Fruit fly (Drosophila melanogaster) whole organism, embryonic: ENCODE measurements around the gene Mur2B.
A peak's percentile ranks its signal among the peaks of the same experiment; 100 is the strongest.

Experiments used
- Bgb ChIP-seq: fragments of 200-800 bp; sonication (Bioruptor generic); IDR thresholded peaks from 2 replicates; pipeline ENCODE4 v1.3.6; 2022; ENCODE audit warnings: missing biosample characterization, missing genetic modification characterization; ENCODE audit not compliant: partially characterized antibody
- CG10267 ChIP-seq: fragments of 200-800 bp; sonication (Bioruptor generic); optimal IDR thresholded peaks from 2 replicates; lab custom pipeline; 2018; ENCODE audit warnings: missing biosample characterization, mild to moderate bottlenecking, missing genetic modification characterization, moderate library complexity
- CG11456 ChIP-seq: fragments of 200-800 bp; sonication (Bioruptor generic); IDR thresholded peaks from 3 replicates; pipeline ENCODE4 v1.3.6; 2022; ENCODE audit warnings: missing biosample characterization, missing genetic modification characterization
- CG12104 ChIP-seq: fragments of 200-800 bp; sonication (Bioruptor generic); optimal IDR thresholded peaks from 3 replicates; lab custom pipeline; 2016; ENCODE audit warnings: missing biosample characterization, missing genetic modification characterization
- CG13287 ChIP-seq: fragments of 200-800 bp; sonication (Bioruptor generic); IDR thresholded peaks from 2 replicates; pipeline ENCODE4 v1.3.6; 2022; ENCODE audit warnings: missing biosample characterization, missing genetic modification characterization; ENCODE audit not compliant: partially characterized antibody
- CG14965 ChIP-seq: fragments of 200-800 bp; sonication (Bioruptor generic); optimal IDR thresholded peaks from 2 replicates; lab custom pipeline; 2016; ENCODE audit warnings: missing biosample characterization, missing genetic modification characterization, borderline replicate concordance
- CG16813 ChIP-seq: fragments of 200-800 bp; sonication (Bioruptor generic); IDR thresholded peaks from 3 replicates; pipeline ENCODE4 v1.3.6; 2022; ENCODE audit warnings: missing biosample characterization, missing genetic modification characterization; ENCODE audit not compliant: partially characterized antibody
- CG17829 ChIP-seq: fragments of 200-800 bp; optimal IDR thresholded peaks from 2 replicates; lab custom pipeline; 2019; ENCODE audit warnings: missing biosample characterization, mild to moderate bottlenecking, missing genetic modification characterization, moderate library complexity
- CG31441 ChIP-seq: fragments of 200-800 bp; sonication (Bioruptor generic); IDR thresholded peaks from 2 replicates; pipeline ENCODE4 v1.3.6; 2022; ENCODE audit warnings: missing biosample characterization, missing genetic modification characterization
- CG33557 ChIP-seq: fragments of 200-800 bp; sonication (Bioruptor generic); optimal IDR thresholded peaks from 2 replicates; lab custom pipeline; 2019; ENCODE audit warnings: missing biosample characterization, mild to moderate bottlenecking, missing genetic modification characterization, moderate library complexity
- CG34422 ChIP-seq: fragments of 200-800 bp; sonication (Bioruptor generic); IDR thresholded peaks from 3 replicates; pipeline ENCODE4 v1.3.6; 2022; ENCODE audit warnings: missing biosample characterization, missing genetic modification characterization
- CG3847 ChIP-seq: fragments of 200-800 bp; sonication (Bioruptor generic); IDR thresholded peaks from 2 replicates; pipeline ENCODE4 v1.3.6; 2022; ENCODE audit warnings: missing biosample characterization, missing genetic modification characterization
- CG4424 ChIP-seq: fragments of 200-800 bp; sonication (Bioruptor generic); optimal IDR thresholded peaks from 3 replicates; lab custom pipeline; 2016; ENCODE audit warnings: missing biosample characterization, missing genetic modification characterization
- CG4730 ChIP-seq: fragments of 200-800 bp; sonication (Bioruptor generic); IDR thresholded peaks from 2 replicates; pipeline ENCODE4 v1.3.6; 2022; ENCODE audit warnings: missing biosample characterization, missing genetic modification characterization
- CG6254 ChIP-seq: fragments of 200-800 bp; sonication (Bioruptor generic); optimal IDR thresholded peaks from 3 replicates; lab custom pipeline; 2017; ENCODE audit warnings: mild to moderate bottlenecking, missing biosample characterization, missing genetic modification reagents, missing genetic modification characterization
- CG7271 ChIP-seq: fragments of 200-800 bp; sonication (Bioruptor generic); optimal IDR thresholded peaks from 2 replicates; lab custom pipeline; 2018; ENCODE audit warnings: missing biosample characterization, mild to moderate bottlenecking, missing genetic modification characterization, moderate library complexity
- CG7963 ChIP-seq: fragments of 200-800 bp; sonication (Bioruptor generic); IDR thresholded peaks from 3 replicates; pipeline ENCODE4 v1.3.6; 2022; ENCODE audit warnings: missing biosample characterization, missing genetic modification characterization; ENCODE audit not compliant: partially characterized antibody
- CG9797 ChIP-seq: fragments of 200-800 bp; sonication (Bioruptor generic); optimal IDR thresholded peaks from 3 replicates; lab custom pipeline; 2018; ENCODE audit warnings: missing biosample characterization, mild to moderate bottlenecking, missing genetic modification characterization
- CrebB ChIP-seq: fragments of 200-800 bp; sonication (Bioruptor generic); optimal IDR thresholded peaks from 3 replicates; lab custom pipeline; 2018; ENCODE audit warnings: missing biosample characterization, mild to moderate bottlenecking, missing genetic modification characterization
- D19A ChIP-seq: fragments of 200-800 bp; optimal IDR thresholded peaks from 3 replicates; lab custom pipeline; 2019; ENCODE audit warnings: missing biosample characterization, mild to moderate bottlenecking, missing genetic modification characterization, moderate library complexity
- Doc2 ChIP-seq: fragments of 200-800 bp; sonication (Bioruptor generic); IDR thresholded peaks from 2 replicates; pipeline ENCODE4 v1.3.6; 2022; ENCODE audit warnings: missing biosample characterization, missing genetic modification characterization
- ERR ChIP-seq: fragments of 200-800 bp; sonication (Bioruptor generic); optimal IDR thresholded peaks from 2 replicates; lab custom pipeline; 2016; ENCODE audit warnings: missing biosample characterization, missing genetic modification characterization
- H15 ChIP-seq: fragments of 200-800 bp; sonication (Bioruptor generic); IDR thresholded peaks from 3 replicates; pipeline ENCODE4 v1.3.6; 2022; ENCODE audit warnings: missing biosample characterization, missing genetic modification characterization
- HLH4C ChIP-seq: fragments of 200-800 bp; sonication (Bioruptor generic); IDR thresholded peaks from 3 replicates; pipeline ENCODE4 v1.3.6; 2022; ENCODE audit warnings: missing biosample characterization, missing genetic modification characterization; ENCODE audit not compliant: partially characterized antibody
- HLHmδ ChIP-seq: fragments of 200-800 bp; sonication (Bioruptor generic); optimal IDR thresholded peaks from 2 replicates; lab custom pipeline; 2018; ENCODE audit warnings: missing biosample characterization, mild to moderate bottlenecking, missing genetic modification characterization, moderate library complexity
- MBD-R2 ChIP-seq: fragments of 200-800 bp; sonication (Bioruptor generic); IDR thresholded peaks from 2 replicates; pipeline ENCODE4 v1.3.6; 2022; ENCODE audit warnings: missing biosample characterization, missing genetic modification characterization
- MESR4 ChIP-seq: fragments of 200-800 bp; sonication (Bioruptor generic); optimal IDR thresholded peaks from 2 replicates; lab custom pipeline; 2018; ENCODE audit warnings: missing biosample characterization, mild to moderate bottlenecking, missing genetic modification characterization, moderate library complexity
- NC2β ChIP-seq: fragments of 200-800 bp; sonication (Bioruptor generic); optimal IDR thresholded peaks from 2 replicates; lab custom pipeline; 2016; ENCODE audit warnings: missing biosample characterization, missing genetic modification characterization
- Nf-YB ChIP-seq: fragments of 200-800 bp; sonication (Bioruptor generic); optimal IDR thresholded peaks from 3 replicates; lab custom pipeline; 2019; ENCODE audit warnings: missing biosample characterization, mild to moderate bottlenecking, missing genetic modification characterization, moderate library complexity
- Nf-YC ChIP-seq: fragments of 200-800 bp; optimal IDR thresholded peaks from 3 replicates; lab custom pipeline; 2019; ENCODE audit warnings: missing biosample characterization, mild to moderate bottlenecking, missing genetic modification characterization, moderate library complexity
- az2 ChIP-seq: fragments of 200-800 bp; sonication (Bioruptor generic); optimal IDR thresholded peaks from 3 replicates; lab custom pipeline; 2016; ENCODE audit warnings: missing biosample characterization, missing genetic modification characterization
- croc ChIP-seq: fragments of 200-800 bp; sonication (Bioruptor generic); conservative IDR thresholded peaks from 3 replicates; pipeline ENCODE4 v1.3.6; 2022; ENCODE audit warnings: missing biosample characterization, missing genetic modification characterization
- dan ChIP-seq: fragments of 200-800 bp; sonication (Bioruptor generic); IDR thresholded peaks from 2 replicates; pipeline ENCODE4 v1.3.6; 2022; ENCODE audit warnings: missing biosample characterization, missing genetic modification characterization
- dmrt99B ChIP-seq: fragments of 200-800 bp; sonication (Bioruptor generic); optimal IDR thresholded peaks from 2 replicates; lab custom pipeline; 2018; ENCODE audit warnings: missing biosample characterization, mild to moderate bottlenecking, missing genetic modification characterization, moderate library complexity
- hbn ChIP-seq: fragments of 200-800 bp; sonication (Bioruptor generic); IDR thresholded peaks from 2 replicates; pipeline ENCODE4 v1.3.6; 2022; ENCODE audit warnings: missing biosample characterization, missing genetic modification characterization; ENCODE audit not compliant: partially characterized antibody
- inv ChIP-seq: fragments of 200-800 bp; sonication (Bioruptor generic); IDR thresholded peaks from 2 replicates; pipeline ENCODE4 v1.3.6; 2022; ENCODE audit warnings: missing biosample characterization, missing genetic modification characterization; ENCODE audit not compliant: partially characterized antibody
- kah ChIP-seq: fragments of 200-800 bp; sonication (Bioruptor generic); optimal IDR thresholded peaks from 2 replicates; lab custom pipeline; 2018; ENCODE audit warnings: missing biosample characterization, mild to moderate bottlenecking, missing genetic modification characterization
- knrl ChIP-seq: fragments of 200-800 bp; sonication (Bioruptor generic); IDR thresholded peaks from 3 replicates; pipeline ENCODE4 v1.3.6; 2022; ENCODE audit warnings: missing biosample characterization, missing genetic modification characterization; ENCODE audit not compliant: partially characterized antibody
- lola ChIP-seq, 3 experiments: fragments of >200 bp in 2 of 3; fragments of 200-800 bp in 1 of 3; sonication (Bioruptor generic) in 1 of 3; optimal IDR thresholded peaks; 2 replicates each; lab custom pipeline; 2017 to 2019; ENCODE audit warnings: missing biosample characterization in 3 of 3, missing genetic modification characterization in 3 of 3, mild to moderate bottlenecking in 1 of 3, moderate library complexity in 1 of 3
- mld ChIP-seq: fragments of 200-800 bp; sonication (Bioruptor generic); IDR thresholded peaks from 3 replicates; pipeline ENCODE4 v1.3.6; 2022; ENCODE audit warnings: missing biosample characterization, missing genetic modification characterization; ENCODE audit not compliant: partially characterized antibody
- nerfin-1 ChIP-seq: fragments of 200-800 bp; sonication (Bioruptor generic); optimal IDR thresholded peaks from 3 replicates; lab custom pipeline; 2019; ENCODE audit warnings: missing biosample characterization, mild to moderate bottlenecking, missing genetic modification characterization, moderate library complexity
- pb ChIP-seq: fragments of 200-800 bp; sonication (Bioruptor generic); optimal IDR thresholded peaks from 3 replicates; lab custom pipeline; 2016; ENCODE audit warnings: missing biosample characterization, missing genetic modification characterization
- pfk ChIP-seq: fragments of 200-800 bp; sonication (Bioruptor generic); optimal IDR thresholded peaks from 2 replicates; lab custom pipeline; 2018; ENCODE audit warnings: missing biosample characterization, mild to moderate bottlenecking, missing genetic modification characterization, moderate library complexity
- sens-2 ChIP-seq: fragments of 200-800 bp; sonication (Bioruptor generic); IDR thresholded peaks from 2 replicates; pipeline ENCODE4 v1.3.6; 2022; ENCODE audit warnings: missing biosample characterization, missing genetic modification characterization
- sob ChIP-seq: fragments of 200-800 bp; sonication (Bioruptor generic); IDR thresholded peaks from 2 replicates; pipeline ENCODE4 v1.3.6; 2022; ENCODE audit warnings: missing biosample characterization, missing genetic modification characterization
- stwl ChIP-seq: fragments of 200-800 bp; sonication (Bioruptor generic); optimal IDR thresholded peaks from 3 replicates; lab custom pipeline; 2018; ENCODE audit warnings: missing biosample characterization, mild to moderate bottlenecking, missing genetic modification characterization, moderate library complexity
- tgo ChIP-seq: fragments of 200-800 bp; sonication (Bioruptor generic); IDR thresholded peaks from 3 replicates; pipeline ENCODE4 v1.3.6; 2022; ENCODE audit warnings: missing biosample characterization, missing genetic modification characterization
- z ChIP-seq: fragments of 200-800 bp; sonication (Bioruptor generic); IDR thresholded peaks from 3 replicates; pipeline ENCODE4 v1.3.6; 2022; ENCODE audit warnings: missing biosample characterization, missing genetic modification characterization

Gene Mur2B

dm6 chrX:1695529-1696410 lies 27.2 kb upstream of the Mur2B start, which contains the start of gene a6:
Gene a6, minus strand, starts transcription at chrX:1695889.
- TF ChIP-seq pb: no peak
- peak; percentile 45 for TF ChIP-seq nerfin-1 (tag; lab: Kevin White, UChicago)
- TF ChIP-seq CG31441 (GFP tag; lab: Robert Waterston, UW): no peak
- no peak for TF ChIP-seq CG7271
- no peak for TF ChIP-seq dan (GFP tag; lab: Robert Waterston, UW)
- no peak for TF ChIP-seq croc (GFP tag; lab: Robert Waterston, UW)
- no peak for TF ChIP-seq sens-2 (GFP tag; lab: Robert Waterston, UW)
- no peak for TF ChIP-seq az2 (GFP tag; lab: Kevin White, UChicago)
- TF ChIP-seq CG4730 (GFP tag; lab: Robert Waterston, UW): no peak
- peak; percentile 95 for TF ChIP-seq mld
- TF ChIP-seq CrebB: no peak
- no peak for TF ChIP-seq lola (GFP tag; optimal IDR thresholded peaks at IDR 0.05; lab: Kevin White, UChicago)
- no peak for TF ChIP-seq NC2β (GFP tag; lab: Kevin White, UChicago)
- TF ChIP-seq CG4424 (GFP tag; lab: Kevin White, UChicago): no peak
- 0 out of 2 replicates have a peak, but pooled peaks have one; percentile 18 for TF ChIP-seq sob (GFP tag; lab: Robert Waterston, UW)
- peak; percentile 82 for TF ChIP-seq knrl (GFP tag; lab: Robert Waterston, UW)
- TF ChIP-seq CG34422: no peak
- TF ChIP-seq pfk (GFP tag; lab: Kevin White, UChicago): no peak
- no peak for TF ChIP-seq CG33557
- peak; percentile 7 for TF ChIP-seq Nf-YC
- TF ChIP-seq Doc2 (GFP tag; lab: Robert Waterston, UW): no peak
- TF ChIP-seq CG14965 (GFP tag; lab: Kevin White, UChicago): no peak
- TF ChIP-seq CG11456 (GFP tag; lab: Robert Waterston, UW): no peak
- peak; percentile 88 for TF ChIP-seq CG16813
- TF ChIP-seq HLH4C (GFP tag; lab: Robert Waterston, UW): peak; percentile 96
- no peak for TF ChIP-seq HLHmδ (GFP tag; lab: Kevin White, UChicago)
- peak; percentile 35 for TF ChIP-seq CG9797 (GFP tag; lab: Kevin White, UChicago)
- peak; percentile 94 for TF ChIP-seq CG7963 (GFP tag; lab: Robert Waterston, UW)
- peak; percentile 91 for TF ChIP-seq stwl (tag; lab: Kevin White, UChicago)
- TF ChIP-seq inv (GFP tag; lab: Robert Waterston, UW): peak; percentile 79
- no peak for TF ChIP-seq dmrt99B (tag; lab: Kevin White, UChicago)
- TF ChIP-seq CG12104 (GFP tag; lab: Kevin White, UChicago): no peak
- TF ChIP-seq MESR4 (GFP tag; lab: Kevin White, UChicago): peak; percentile 71
- peak; percentile 16 for TF ChIP-seq CG17829 (tag; lab: Kevin White, UChicago)
- peak; percentile 82 for TF ChIP-seq hbn (GFP tag; lab: Robert Waterston, UW)
- no peak for TF ChIP-seq Nf-YB (GFP tag; lab: Kevin White, UChicago)
- peak; percentile 72 for TF ChIP-seq MBD-R2 (GFP tag; lab: Robert Waterston, UW)
- peak; percentile 93 for TF ChIP-seq Bgb (GFP tag; lab: Robert Waterston, UW)
- no peak for TF ChIP-seq D19A (tag; lab: Kevin White, UChicago)
- no peak for TF ChIP-seq H15 (GFP tag; lab: Robert Waterston, UW)
- no peak for TF ChIP-seq CG6254 (GFP tag; lab: Kevin White, UChicago)
- TF ChIP-seq CG10267 (tag; lab: Kevin White, UChicago): peak; percentile 26
- no peak for TF ChIP-seq ERR (GFP tag; lab: Kevin White, UChicago)
- peak; percentile 95 for TF ChIP-seq z (GFP tag; lab: Robert Waterston, UW)
- no peak for TF ChIP-seq tgo (GFP tag; lab: Robert Waterston, UW)
- TF ChIP-seq CG3847: no peak
- peak; percentile 93 for TF ChIP-seq CG13287
- no peak for TF ChIP-seq kah
